Worm (Caenorhabditis elegans) whole organism, L2 larva: ENCODE results near the gene K01D12.9.

Experiments used
- R02D3.7 ChIP-seq: fragments of 150-350 bp; optimal IDR thresholded peaks from 2 replicates; lab custom pipeline; 2014; ENCODE audit warnings: missing biosample characterization, missing genetic modification characterization
- ZK546.5 ChIP-seq: sonication (generic microtip); optimal IDR thresholded peaks from 2 replicates; lab custom pipeline; 2017; ENCODE audit warnings: missing biosample characterization, missing genetic modification characterization
- alr-1 ChIP-seq: fragments of 150-350 bp; optimal IDR thresholded peaks from 2 replicates; lab custom pipeline; 2014; ENCODE audit warnings: missing biosample characterization, missing genetic modification characterization
- ama-1 ChIP-seq: fragments of 150-350 bp; optimal IDR thresholded peaks from 2 replicates; lab custom pipeline; 2018; ENCODE audit warnings: inconsistent platforms
- blmp-1 ChIP-seq: sonication (generic microtip); optimal IDR thresholded peaks from 2 replicates; lab custom pipeline; 2017; ENCODE audit warnings: missing genetic modification characterization, mild to moderate bottlenecking, missing compliant biosample characterization, antibody characterized with exemption, moderate library complexity; ENCODE audit not compliant: insufficient read depth
- ceh-16 ChIP-seq: fragments of 150-350 bp; optimal IDR thresholded peaks from 2 replicates; lab custom pipeline; 2014; ENCODE audit warnings: missing biosample characterization, missing genetic modification characterization
- ceh-82 ChIP-seq: fragments of 150-350 bp; optimal IDR thresholded peaks from 2 replicates; lab custom pipeline; 2014; ENCODE audit warnings: missing biosample characterization, missing genetic modification characterization
- dmd-4 ChIP-seq: sonication (generic microtip); optimal IDR thresholded peaks from 2 replicates; lab custom pipeline; 2017; ENCODE audit warnings: missing biosample characterization, missing genetic modification characterization
- egl-27 ChIP-seq: sonication (generic microtip); optimal IDR thresholded peaks from 3 replicates; lab custom pipeline; 2017; ENCODE audit warnings: missing biosample characterization, missing genetic modification reagents, missing genetic modification characterization
- elt-1 ChIP-seq: fragments of 150-350 bp; optimal IDR thresholded peaks from 2 replicates; lab custom pipeline; 2014; ENCODE audit warnings: missing biosample characterization, missing genetic modification characterization
- gmeb-1 ChIP-seq: fragments of 150-350 bp; optimal IDR thresholded peaks from 2 replicates; lab custom pipeline; 2014; ENCODE audit warnings: missing biosample characterization, missing genetic modification characterization
- lin-11 ChIP-seq: fragments of 150-350 bp; sonication (generic microtip); optimal IDR thresholded peaks from 2 replicates; lab custom pipeline; 2014; ENCODE audit warnings: missing biosample characterization, missing genetic modification characterization, inconsistent platforms, mixed read lengths
- lin-13 ChIP-seq: fragments of 150-350 bp; optimal IDR thresholded peaks from 2 replicates; lab custom pipeline; 2014; ENCODE audit warnings: missing biosample characterization, missing genetic modification reagents, missing genetic modification characterization
- lin-39 ChIP-seq: fragments of 150-350 bp; optimal IDR thresholded peaks from 2 replicates; lab custom pipeline; 2014; ENCODE audit warnings: missing biosample characterization, missing genetic modification reagents, missing genetic modification characterization
- lsy-2 ChIP-seq, 2 experiments: fragments of 150-350 bp in 1 of 2; sonication (generic microtip) in 1 of 2; optimal IDR thresholded peaks; 2 replicates each; lab custom pipeline; 2014 to 2017; ENCODE audit warnings: missing biosample characterization in 2 of 2, missing genetic modification characterization in 2 of 2
- mab-5 ChIP-seq: fragments of 150-350 bp; optimal IDR thresholded peaks from 2 replicates; lab custom pipeline; 2014; ENCODE audit warnings: missing biosample characterization, missing genetic modification characterization
- mbf-1 ChIP-seq: sonication (generic microtip); optimal IDR thresholded peaks from 2 replicates; lab custom pipeline; 2017; ENCODE audit warnings: missing biosample characterization, missing genetic modification characterization
- mdl-1 ChIP-seq, 2 experiments: fragments of 150-350 bp in 1 of 2; sonication (generic microtip) in 1 of 2; optimal IDR thresholded peaks; 2 replicates each; lab custom pipeline; 2017; ENCODE audit warnings: missing biosample characterization in 2 of 2, missing genetic modification characterization in 2 of 2
- nhr-10 ChIP-seq: sonication (generic microtip); optimal IDR thresholded peaks from 2 replicates; lab custom pipeline; 2017; ENCODE audit warnings: missing biosample characterization, missing genetic modification characterization
- nhr-11 ChIP-seq: fragments of 150-350 bp; optimal IDR thresholded peaks from 2 replicates; lab custom pipeline; 2014; ENCODE audit warnings: missing biosample characterization, missing genetic modification characterization
- nhr-12 ChIP-seq: fragments of 150-350 bp; optimal IDR thresholded peaks from 2 replicates; lab custom pipeline; 2014; ENCODE audit warnings: missing biosample characterization, missing genetic modification characterization
- nhr-21 ChIP-seq: fragments of 150-350 bp; optimal IDR thresholded peaks from 2 replicates; lab custom pipeline; 2014; ENCODE audit warnings: missing biosample characterization, missing genetic modification characterization
- nhr-23 ChIP-seq: fragments of 150-350 bp; optimal IDR thresholded peaks from 2 replicates; lab custom pipeline; 2014; ENCODE audit warnings: missing biosample characterization, missing genetic modification reagents, missing genetic modification characterization
- nhr-6 ChIP-seq: fragments of 150-350 bp; optimal IDR thresholded peaks from 2 replicates; lab custom pipeline; 2014; ENCODE audit warnings: missing biosample characterization, missing genetic modification characterization
- peb-1 ChIP-seq: fragments of 150-350 bp; optimal IDR thresholded peaks from 2 replicates; lab custom pipeline; 2014; ENCODE audit warnings: missing biosample characterization, missing genetic modification characterization
- sem-4 ChIP-seq: fragments of 150-350 bp; optimal IDR thresholded peaks from 2 replicates; lab custom pipeline; 2014; ENCODE audit warnings: missing biosample characterization, missing genetic modification reagents, missing genetic modification characterization
- skn-1 ChIP-seq: sonication (generic microtip); optimal IDR thresholded peaks from 2 replicates; lab custom pipeline; 2017; ENCODE audit warnings: missing biosample characterization, missing genetic modification characterization
- sma-3 ChIP-seq: sonication (generic microtip); optimal IDR thresholded peaks from 2 replicates; lab custom pipeline; 2016; ENCODE audit warnings: missing genetic modification reagents, missing genetic modification characterization, missing compliant biosample characterization
- sma-9 ChIP-seq, 2 experiments: fragments of 150-350 bp in 1 of 2; sonication (generic microtip) in 1 of 2; optimal IDR thresholded peaks; 2 replicates each; lab custom pipeline; 2014 to 2016; ENCODE audit warnings: missing genetic modification characterization in 2 of 2, mild to moderate bottlenecking in 1 of 2, missing biosample characterization in 1 of 2, missing compliant biosample characterization in 1 of 2, missing genetic modification reagents in 1 of 2, moderate library complexity in 1 of 2
- unc-39 ChIP-seq: fragments of 150-350 bp; optimal IDR thresholded peaks from 2 replicates; lab custom pipeline; 2014; ENCODE audit warnings: missing biosample characterization, missing genetic modification characterization
- unc-55 ChIP-seq: fragments of 150-350 bp; sonication (generic microtip); optimal IDR thresholded peaks from 3 replicates; lab custom pipeline; 2014; ENCODE audit warnings: missing biosample characterization, missing genetic modification reagents, missing genetic modification characterization
- zag-1 ChIP-seq: fragments of 150-350 bp; optimal IDR thresholded peaks from 2 replicates; lab custom pipeline; 2014; ENCODE audit warnings: missing biosample characterization, missing genetic modification characterization
- ztf-1 ChIP-seq: fragments of 200-800 bp; sonication (Bioruptor generic); conservative IDR thresholded peaks from 2 replicates; pipeline ENCODE4 v1.3.6; 2022; ENCODE audit warnings: missing genetic modification characterization, missing compliant biosample characterization
- ztf-4 ChIP-seq: fragments of 150-350 bp; optimal IDR thresholded peaks from 2 replicates; lab custom pipeline; 2014; ENCODE audit warnings: missing biosample characterization, missing genetic modification characterization

The K01D12.9 gene

DNA sequence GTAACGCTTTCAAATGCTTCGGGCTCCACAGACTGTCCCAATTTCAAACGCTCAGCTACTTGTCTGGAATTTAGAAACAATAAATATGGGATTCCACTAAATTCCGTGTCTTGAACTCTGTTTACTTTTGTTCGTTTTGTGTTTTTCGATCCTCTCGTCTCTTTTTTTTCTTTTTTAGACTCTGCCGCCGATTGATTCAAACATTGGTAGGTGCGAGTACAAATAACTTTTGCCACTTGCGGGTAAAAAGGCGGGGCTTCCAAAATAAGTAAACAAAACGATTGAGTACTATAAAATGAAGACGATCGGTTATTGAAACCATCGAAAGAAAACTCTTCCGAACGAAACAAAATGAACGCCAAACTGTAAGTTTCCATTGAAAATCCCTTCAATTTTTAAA lies 39.3 kb downstream of the K01D12.9 start, which contains the start of gene fipr-2:
Gene fipr-2, plus strand, starts transcription at position 245 of the 400 bp plus-strand sequence.
- TF ChIP-seq ZK546.5 (tag; lab: Kevin White, UChicago) (no peak), R02D3.7 (tag; lab: Kevin White, UChicago) (no peak), ztf-4 (tag; lab: Kevin White, UChicago) (no peak), lin-11 (tag; lab: Kevin White, UChicago) (no peak), ztf-1 (GFP tag; lab: Robert Waterston, UW) (no peak), unc-55 (GFP tag; lab: Kevin White, UChicago) (no peak), unc-39 (tag; lab: Kevin White, UChicago) (no peak), lsy-2 (tag; optimal IDR thresholded peaks at IDR 0.05; lab: Kevin White, UChicago) (no peak), nhr-10 (tag; lab: Kevin White, UChicago) (no peak)

DNA sequence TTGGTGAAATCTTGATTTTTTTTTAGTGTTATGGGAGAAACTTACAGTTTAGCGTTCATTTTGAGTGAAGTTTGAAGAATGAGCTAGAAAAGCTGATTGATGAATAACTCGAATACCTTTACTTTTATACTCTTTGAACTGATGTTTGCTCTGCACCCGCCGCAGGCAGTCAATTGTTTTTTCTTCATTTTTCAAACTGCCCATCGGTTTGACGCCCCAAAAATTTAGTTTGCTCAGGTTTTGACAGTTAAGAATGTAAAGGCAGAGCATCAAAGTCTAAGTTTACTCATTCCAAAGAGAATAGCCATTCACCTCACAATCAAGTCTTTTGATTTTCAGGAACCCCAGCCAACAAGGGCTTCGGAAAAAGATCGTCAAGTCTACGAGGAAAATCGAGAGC lies 42.8 kb downstream of the K01D12.9 start, which contains the start of gene fipr-1:
Gene fipr-1, minus strand, starts transcription at position 101 of the 400 bp plus-strand sequence.
- no peak for TF ChIP-seq nhr-23 (tag; lab: Kevin White, UChicago)
- no peak for TF ChIP-seq skn-1
- no peak for TF ChIP-seq nhr-21 (tag; lab: Kevin White, UChicago)
- no peak for TF ChIP-seq elt-1 (tag; lab: Kevin White, UChicago)
- TF ChIP-seq sem-4: no peak
- no peak for TF ChIP-seq dmd-4 (tag; lab: Kevin White, UChicago)
- TF ChIP-seq unc-39 (tag; lab: Kevin White, UChicago): no peak
- TF ChIP-seq gmeb-1 (tag; lab: Kevin White, UChicago): no peak
- TF ChIP-seq ceh-16: no peak
- no peak for TF ChIP-seq sma-9 (GFP tag; optimal IDR thresholded peaks at IDR 0.05; lab: Kevin White, UChicago)
- TF ChIP-seq sma-9 (tag; optimal IDR thresholded peaks at IDR 0.05; lab: Kevin White, UChicago): no peak
- TF ChIP-seq sma-3 (GFP tag; lab: Kevin White, UChicago): no peak
- TF ChIP-seq mbf-1 (tag; lab: Kevin White, UChicago): no peak
- TF ChIP-seq mdl-1 (tag; optimal IDR thresholded peaks at IDR 0.05; lab: Kevin White, UChicago): no peak
- no peak for TF ChIP-seq ceh-82
- TF ChIP-seq ama-1 (lab: Kevin White, UChicago): no peak
- no peak for TF ChIP-seq lsy-2 (tag; optimal IDR thresholded peaks at IDR 0.05; lab: Kevin White, UChicago)
- no peak for TF ChIP-seq zag-1
- no peak for TF ChIP-seq alr-1 (tag; lab: Kevin White, UChicago)
- TF ChIP-seq mab-5 (tag; lab: Kevin White, UChicago): no peak
- TF ChIP-seq nhr-6 (tag; lab: Kevin White, UChicago): no peak

DNA sequence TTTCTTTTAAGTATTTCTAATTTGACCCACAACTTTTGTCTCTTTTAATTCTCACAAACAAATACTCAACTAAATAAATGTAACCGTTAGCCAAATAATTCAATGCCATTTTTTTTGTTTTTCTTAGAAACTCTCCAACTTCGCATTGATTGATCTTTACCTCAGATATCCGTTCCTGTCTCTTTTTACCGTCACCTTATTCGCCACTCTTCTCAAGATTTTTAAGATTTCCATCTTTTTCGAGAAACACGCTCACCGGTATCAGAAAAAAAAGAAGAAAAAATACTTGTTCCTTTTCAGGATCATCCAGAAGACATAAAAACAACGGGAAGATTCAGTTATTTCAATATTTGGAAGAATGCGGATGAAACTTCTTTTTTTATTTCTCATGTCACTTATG lies 46.1 kb downstream of the K01D12.9 start, which contains the start of gene F23H12.5:
Gene F23H12.5, plus strand, starts transcription at position 301 of the 400 bp plus-strand sequence.
- no peak for TF ChIP-seq mdl-1 (tag; optimal IDR thresholded peaks at IDR 0.05; lab: Kevin White, UChicago)
- no peak for TF ChIP-seq lin-39
- no peak for TF ChIP-seq zag-1
- no peak for TF ChIP-seq ceh-16
- no peak for TF ChIP-seq dmd-4 (tag; lab: Kevin White, UChicago)
- TF ChIP-seq egl-27: no peak
- no peak for TF ChIP-seq nhr-12 (tag; lab: Kevin White, UChicago)
- no peak for TF ChIP-seq lin-13 (GFP tag; lab: Kevin White, UChicago)
- TF ChIP-seq mbf-1 (tag; lab: Kevin White, UChicago): no peak
- no peak for TF ChIP-seq lin-11 (tag; lab: Kevin White, UChicago)
- no peak for TF ChIP-seq nhr-11 (tag; lab: Kevin White, UChicago)

DNA sequence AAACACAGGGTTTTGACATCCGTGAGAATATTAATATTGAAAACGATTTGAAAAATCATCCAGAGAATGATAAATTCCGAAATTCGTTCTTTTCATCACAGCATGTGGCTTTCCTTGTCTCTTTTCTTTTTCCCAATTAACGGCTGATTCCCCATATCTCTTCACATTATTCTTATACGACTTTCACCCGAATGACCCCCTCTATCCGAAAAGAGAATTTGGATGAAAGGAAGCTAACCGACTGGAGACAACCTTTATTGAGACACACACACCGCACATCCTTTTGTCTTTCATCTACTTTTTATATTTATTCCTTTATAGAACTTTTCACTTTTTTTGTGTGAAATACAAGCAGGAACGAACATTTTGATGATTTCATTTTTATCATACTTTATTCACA lies 46.8 kb downstream of the K01D12.9 start:
- no peak for TF ChIP-seq elt-1 (tag; lab: Kevin White, UChicago)
- no peak for TF ChIP-seq gmeb-1 (tag; lab: Kevin White, UChicago)
- no peak for TF ChIP-seq R02D3.7 (tag; lab: Kevin White, UChicago)
- no peak for TF ChIP-seq dmd-4 (tag; lab: Kevin White, UChicago)
- TF ChIP-seq lin-13 (GFP tag; lab: Kevin White, UChicago): no peak
- no peak for TF ChIP-seq peb-1
- TF ChIP-seq ama-1 (lab: Kevin White, UChicago): no peak

DNA sequence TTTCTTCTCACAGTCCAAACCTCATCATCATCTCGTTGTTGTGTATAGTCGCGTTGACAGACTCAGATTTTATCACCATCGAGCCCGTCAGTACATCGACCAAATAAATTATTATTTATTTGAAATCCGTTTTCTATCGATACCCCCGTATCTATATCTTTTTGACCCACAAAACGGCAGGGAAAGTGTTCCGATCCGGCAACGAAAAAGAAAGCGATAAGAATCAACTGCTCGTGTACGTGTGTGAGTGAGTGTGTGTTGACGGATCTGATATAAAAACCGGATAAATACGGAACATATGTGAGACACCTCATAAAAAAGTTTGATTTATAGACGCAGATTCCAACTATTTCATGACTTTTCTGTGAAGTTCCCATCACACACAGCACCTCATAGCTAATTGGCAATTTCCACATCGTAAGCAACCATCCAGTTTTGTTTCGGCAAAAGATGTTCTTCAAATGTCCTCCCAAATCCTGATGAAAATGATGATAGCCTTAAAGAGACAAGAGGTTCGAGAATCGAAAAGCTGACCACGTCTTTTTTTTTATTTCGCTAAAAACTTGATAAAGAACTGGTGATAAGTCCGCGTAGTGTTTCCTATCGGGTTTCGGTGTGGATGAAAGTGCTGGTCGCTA lies 50.1 kb downstream of the K01D12.9 start:
- TF ChIP-seq blmp-1 (tag; lab: Kevin White, UChicago) (peak; percentile 11), mbf-1 (tag; lab: Kevin White, UChicago) (no peak), lsy-2 (tag; optimal IDR thresholded peaks at IDR 0.05; lab: Kevin White, UChicago) (peak in 1 of 2 experiments; percentile 43), ama-1 (lab: Kevin White, UChicago) (peak; percentile 84), sem-4 (peak; percentile 53), nhr-21 (tag; lab: Kevin White, UChicago) (peak; percentile 52)
- TF ChIP-seq, all 48 proteins: peak for 5
